Worm (Caenorhabditis elegans): Measurements from ENCODE around the gene M02D8.2.

ce11 chrX:8697517-8697916 is 42.0 kb upstream of the M02D8.2 start, which contains the start of gene frpr-8:
- TF ChIP-seq ztf-11 (tag; optimal IDR thresholded peaks at IDR 0.05) (no peak), C16A3.4 (tag; optimal IDR thresholded peaks at IDR 0.05) (no peak), nhr-76 (tag; optimal IDR thresholded peaks at IDR 0.05) (no peak), jun-1 (tag; optimal IDR thresholded peaks at IDR 0.05) (no peak), pqm-1 (tag; optimal IDR thresholded peaks at IDR 0.05) (no peak), snpc-4 (tag; optimal IDR thresholded peaks at IDR 0.05) (no peak), zag-1 (tag; optimal IDR thresholded peaks at IDR 0.05) (no peak), ceh-63 (GFP tag; optimal IDR thresholded peaks at IDR 0.05) (no peak), tlp-1 (tag; optimal IDR thresholded peaks at IDR 0.05) (no peak), nhr-11 (tag; optimal IDR thresholded peaks at IDR 0.05) (no peak), ces-1 (GFP tag; optimal IDR thresholded peaks at IDR 0.05) (no peak), nhr-28 (tag; optimal IDR thresholded peaks at IDR 0.05) (no peak), mep-1 (tag; optimal IDR thresholded peaks at IDR 0.05) (no peak)

Measured in whole organism, L1 larva.